Fruit fly (Drosophila melanogaster) whole organism, embryonic: Measurements from ENCODE around the gene CG14442.

Source experiments
- CG14014 ChIP-seq: fragments of 200-800 bp; sonication (Bioruptor generic); IDR thresholded peaks from 2 replicates; pipeline ENCODE4 v1.3.6; 2022; ENCODE audit warnings: missing biosample characterization, missing genetic modification characterization
- CG14667 ChIP-seq: fragments of 200-800 bp; sonication (Bioruptor generic); IDR thresholded peaks from 2 replicates; pipeline ENCODE4 v1.3.6; 2022; ENCODE audit warnings: missing biosample characterization, missing genetic modification characterization
- CG6854 ChIP-seq: fragments of 200-800 bp; sonication (Bioruptor generic); optimal IDR thresholded peaks from 3 replicates; lab custom pipeline; 2017; ENCODE audit warnings: missing biosample characterization, mild to moderate bottlenecking, missing genetic modification characterization
- CG8359 ChIP-seq: fragments of 200-800 bp; sonication (Bioruptor generic); optimal IDR thresholded peaks from 2 replicates; lab custom pipeline; 2017; ENCODE audit warnings: missing biosample characterization, mild to moderate bottlenecking, missing genetic modification characterization, borderline replicate concordance
- dati ChIP-seq: fragments of 200-800 bp; sonication (Bioruptor generic); IDR thresholded peaks from 2 replicates; pipeline ENCODE4 v1.3.6; 2022; ENCODE audit warnings: missing biosample characterization, missing genetic modification characterization

dm6 chrX:6710258-6710657 lies 15.5 kb upstream of the CG14442 start:
- no peak for TF ChIP-seq CG14014 (GFP tag; lab: Robert Waterston, UW)
- TF ChIP-seq dati: no peak
- TF ChIP-seq CG8359 (GFP tag; lab: Kevin White, UChicago): no peak
- TF ChIP-seq CG6854: no peak
- TF ChIP-seq CG14667 (GFP tag; lab: Robert Waterston, UW): no peak
